ENCODE assay signal across 1 fruit fly cellular context in the genomic region with DNA sequence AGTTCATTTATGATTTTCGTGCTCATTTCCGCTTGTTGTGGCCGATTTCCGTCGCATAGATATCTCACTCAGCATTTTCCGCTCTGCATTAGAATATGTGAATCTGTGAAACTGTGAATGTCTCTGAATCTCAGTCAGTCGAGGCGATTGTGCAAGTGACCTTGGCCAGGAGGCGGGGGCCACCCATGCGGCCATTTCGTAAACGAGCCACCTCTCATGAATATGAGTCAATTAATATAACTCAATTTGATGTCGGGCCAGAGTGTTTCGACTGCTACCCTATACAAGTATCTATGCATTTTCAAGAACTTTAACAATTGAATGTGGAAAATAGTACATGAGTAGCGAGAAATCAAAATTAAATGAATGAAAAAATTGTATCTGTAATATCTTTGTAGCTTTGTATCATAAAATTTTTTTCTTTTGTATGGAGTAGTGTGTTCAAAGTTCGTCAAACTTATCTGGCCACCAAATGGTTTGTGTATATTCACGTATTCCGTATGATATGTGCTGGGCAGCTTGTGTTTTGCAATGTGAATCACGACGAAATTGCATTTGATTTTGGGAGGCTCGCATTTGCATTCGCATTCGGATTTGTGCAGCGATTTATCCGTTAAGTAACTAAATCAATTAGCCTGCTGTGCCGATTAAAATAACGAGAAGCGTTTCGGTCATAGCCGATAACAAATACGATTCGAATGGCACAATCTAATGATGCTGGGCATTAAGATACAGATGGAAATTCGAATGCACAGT.
TF ChIP-seq lines count a peak whose summit lies in the region.

Gene CG12730, plus strand, starts transcription at position 706 of the 756 bp plus-strand sequence.

TF ChIP-seq in whole organism, embryonic, 481 proteins besides CTCF, POLR2A, EP300 and RAD21 (continued from another document):
- no peak for TF ChIP-seq hkb (optimal IDR thresholded peaks at IDR 0.05; lab: Kevin White, UChicago)
- TF ChIP-seq hkb (GFP tag; IDR thresholded peaks at IDR 0.05; lab: Robert Waterston, UW): peak; percentile 53
- peak; percentile 52; the same call in 1 of the 2 replicates for TF ChIP-seq HLH3B (GFP tag; IDR thresholded peaks at IDR 0.05; lab: Robert Waterston, UW)
- peak; percentile 59 for TF ChIP-seq dmrt99B (tag; optimal IDR thresholded peaks at IDR 0.05; lab: Kevin White, UChicago)
- peak in 1 of 2 experiments; percentile 46 for TF ChIP-seq Hr51 (GFP tag; optimal IDR thresholded peaks at IDR 0.05; lab: Kevin White, UChicago)
- TF ChIP-seq CG9932 (GFP tag; IDR thresholded peaks at IDR 0.05; lab: Robert Waterston, UW): no peak
- no peak for TF ChIP-seq CG15073 (GFP tag; optimal IDR thresholded peaks at IDR 0.05; lab: Kevin White, UChicago)
- peak; percentile 78 for TF ChIP-seq D19A (tag; optimal IDR thresholded peaks at IDR 0.05; lab: Kevin White, UChicago)
- peak; percentile 17 for TF ChIP-seq sisA (GFP tag; IDR thresholded peaks at IDR 0.05; lab: Robert Waterston, UW)
- TF ChIP-seq sens (GFP tag; lab: Kevin White, UChicago): peak; percentile 80
- TF ChIP-seq Ptx1 (GFP tag; IDR thresholded peaks at IDR 0.05; lab: Robert Waterston, UW): peak; percentile 60
- peak; percentile 41; the same call in 1 of the 2 replicates for TF ChIP-seq lmd (GFP tag; IDR thresholded peaks at IDR 0.05; lab: Robert Waterston, UW)
- peak; percentile 45; the same call in 1 of the 2 replicates for TF ChIP-seq CG6689 (GFP tag; IDR thresholded peaks at IDR 0.05; lab: Robert Waterston, UW)
- peak; percentile 56; the same call in 2 of the 3 replicates for TF ChIP-seq tgo (GFP tag; IDR thresholded peaks at IDR 0.05; lab: Robert Waterston, UW)
- TF ChIP-seq CG8281 (tag; optimal IDR thresholded peaks at IDR 0.05; lab: Kevin White, UChicago): peak; percentile 26
- peak; percentile 76 for TF ChIP-seq row (GFP tag; IDR thresholded peaks at IDR 0.05; lab: Robert Waterston, UW)
- no peak for TF ChIP-seq Atf-2 (GFP tag; optimal IDR thresholded peaks at IDR 0.05; lab: Kevin White, UChicago)
- no peak for TF ChIP-seq Doc3 (GFP tag; IDR thresholded peaks at IDR 0.05; lab: Robert Waterston, UW; ENCODE audit: partially characterized antibody)
- no peak for TF ChIP-seq Hr78 (GFP tag; optimal IDR thresholded peaks at IDR 0.05; lab: Kevin White, UChicago)
- TF ChIP-seq Mad (GFP tag; optimal IDR thresholded peaks at IDR 0.05; lab: Kevin White, UChicago): no peak
- TF ChIP-seq Mrtf (GFP tag; IDR thresholded peaks at IDR 0.05; lab: Robert Waterston, UW): peak; percentile 27; the same call in 1 of the 3 replicates
- peak; percentile 4 for TF ChIP-seq Oli (tag; optimal IDR thresholded peaks at IDR 0.05; lab: Kevin White, UChicago)
- TF ChIP-seq seq (GFP tag; IDR thresholded peaks at IDR 0.05; lab: Robert Waterston, UW): 0 out of 2 replicates have a peak, but pooled peaks have one; percentile 39
- peak; percentile 33 for TF ChIP-seq pum (GFP tag; optimal IDR thresholded peaks at IDR 0.05; lab: Kevin White, UChicago)
- TF ChIP-seq Xrp1 (GFP tag; IDR thresholded peaks at IDR 0.05; lab: Robert Waterston, UW): 0 out of 2 replicates have a peak, but pooled peaks have one; percentile 12
- TF ChIP-seq CG14441 (GFP tag; IDR thresholded peaks at IDR 0.05; lab: Robert Waterston, UW): peak; percentile 64
- peak; percentile 44; the same call in 1 of the 2 replicates for TF ChIP-seq H2.0 (GFP tag; IDR thresholded peaks at IDR 0.05; lab: Robert Waterston, UW)
- TF ChIP-seq jumu (GFP tag; optimal IDR thresholded peaks at IDR 0.05; lab: Kevin White, UChicago): peak; percentile 23
- TF ChIP-seq dpn (GFP tag; optimal IDR thresholded peaks at IDR 0.05; lab: Kevin White, UChicago): peak in 1 of 2 experiments; percentile 23
- TF ChIP-seq Rfx (GFP tag; IDR thresholded peaks at IDR 0.05; lab: Robert Waterston, UW): peak; percentile 63
- no peak for TF ChIP-seq Scr (GFP tag; IDR thresholded peaks at IDR 0.05; lab: Robert Waterston, UW; ENCODE audit: partially characterized antibody)
- no peak for TF ChIP-seq sd (tag; optimal IDR thresholded peaks at IDR 0.05; lab: Kevin White, UChicago)
- TF ChIP-seq CG5953 (GFP tag; IDR thresholded peaks at IDR 0.05; lab: Robert Waterston, UW): 0 out of 2 replicates have a peak, but pooled peaks have one; percentile 29
- TF ChIP-seq Oaz (GFP tag; IDR thresholded peaks at IDR 0.05; lab: Robert Waterston, UW): 0 out of 2 replicates have a peak, but pooled peaks have one; percentile 27
- 0 out of 3 replicates have a peak, but pooled peaks have one; percentile 39 for TF ChIP-seq CG11093 (GFP tag; IDR thresholded peaks at IDR 0.05; lab: Robert Waterston, UW)
- peak; percentile 50 for TF ChIP-seq Med (GFP tag; lab: Kevin White, UChicago)
- TF ChIP-seq CG11695 (GFP tag; IDR thresholded peaks at IDR 0.05; lab: Robert Waterston, UW): peak; percentile 35; the same call in 1 of the 3 replicates
- no peak for TF ChIP-seq wdn (GFP tag; IDR thresholded peaks at IDR 0.05; lab: Robert Waterston, UW)
- TF ChIP-seq CG6813 (GFP tag; optimal IDR thresholded peaks at IDR 0.05; lab: Kevin White, UChicago): no peak
- TF ChIP-seq en (GFP tag; optimal IDR thresholded peaks at IDR 0.05; lab: Kevin White, UChicago): peak; percentile 21
- TF ChIP-seq pita (GFP tag; optimal IDR thresholded peaks at IDR 0.05; lab: Kevin White, UChicago): no peak
- TF ChIP-seq stc (GFP tag; IDR thresholded peaks at IDR 0.05; lab: Robert Waterston, UW): peak; percentile 35; the same call in 1 of the 2 replicates
- 0 out of 4 replicates have a peak, but pooled peaks have one; percentile 22 for TF ChIP-seq chinmo (GFP tag; IDR thresholded peaks at IDR 0.05; lab: Robert Waterston, UW; ENCODE audit: partially characterized antibody)
- peak; percentile 73; the same call in 2 of the 3 replicates for TF ChIP-seq dysf (GFP tag; IDR thresholded peaks at IDR 0.05; lab: Robert Waterston, UW)
- 0 out of 4 replicates have a peak, but pooled peaks have one; percentile 8 for TF ChIP-seq Gug (GFP tag; IDR thresholded peaks at IDR 0.05; lab: Robert Waterston, UW)
- peak; percentile 62 for TF ChIP-seq Ada2b (GFP tag; IDR thresholded peaks at IDR 0.05; lab: Robert Waterston, UW)
- no peak for TF ChIP-seq CG3281 (GFP tag; optimal IDR thresholded peaks at IDR 0.05; lab: Kevin White, UChicago)
- peak; percentile 28; the same call in 1 of the 2 replicates for TF ChIP-seq ap (GFP tag; IDR thresholded peaks at IDR 0.05; lab: Robert Waterston, UW)
- peak; percentile 43; the same call in 1 of the 2 replicates for TF ChIP-seq sob (GFP tag; IDR thresholded peaks at IDR 0.05; lab: Robert Waterston, UW)
- TF ChIP-seq CG4730 (GFP tag; IDR thresholded peaks at IDR 0.05; lab: Robert Waterston, UW): peak; percentile 46; the same call in 1 of the 2 replicates
- peak; percentile 28 for TF ChIP-seq gem (tag; optimal IDR thresholded peaks at IDR 0.05; lab: Kevin White, UChicago)
- 0 out of 2 replicates have a peak, but pooled peaks have one; percentile 42 for TF ChIP-seq CG11247 (GFP tag; IDR thresholded peaks at IDR 0.05; lab: Robert Waterston, UW)
- TF ChIP-seq phol (tag; optimal IDR thresholded peaks at IDR 0.05; lab: Kevin White, UChicago): no peak
- TF ChIP-seq mirr (GFP tag; optimal IDR thresholded peaks at IDR 0.05; lab: Kevin White, UChicago): no peak
- no peak for TF ChIP-seq prd (optimal IDR thresholded peaks at IDR 0.05; lab: Kevin White, UChicago)
- TF ChIP-seq prd (GFP tag; IDR thresholded peaks at IDR 0.05; lab: Robert Waterston, UW): peak; percentile 39; the same call in 1 of the 3 replicates
- no peak for TF ChIP-seq chn (GFP tag; optimal IDR thresholded peaks at IDR 0.05; lab: Kevin White, UChicago)
- no peak for TF ChIP-seq Mes4 (GFP tag; optimal IDR thresholded peaks at IDR 0.05; lab: Kevin White, UChicago)
- TF ChIP-seq z (GFP tag; IDR thresholded peaks at IDR 0.05; lab: Robert Waterston, UW): peak; percentile 84
- TF ChIP-seq knrl (GFP tag; IDR thresholded peaks at IDR 0.05; lab: Robert Waterston, UW; ENCODE audit: partially characterized antibody): no peak
- peak; percentile 36; the same call in 1 of the 2 replicates for TF ChIP-seq CG14014 (GFP tag; IDR thresholded peaks at IDR 0.05; lab: Robert Waterston, UW)
- peak; percentile 50 for TF ChIP-seq CG11504 (tag; optimal IDR thresholded peaks at IDR 0.05; lab: Kevin White, UChicago)
- peak; percentile 28; the same call in 1 of the 2 replicates for TF ChIP-seq CG10366 (GFP tag; IDR thresholded peaks at IDR 0.05; lab: Robert Waterston, UW)
- TF ChIP-seq Dref (GFP tag; IDR thresholded peaks at IDR 0.05; lab: Robert Waterston, UW): no peak
- no peak for TF ChIP-seq TFAM (GFP tag; optimal IDR thresholded peaks at IDR 0.05; lab: Kevin White, UChicago)
- peak; percentile 8 for TF ChIP-seq unpg (GFP tag; optimal IDR thresholded peaks at IDR 0.05; lab: Kevin White, UChicago)
- peak; percentile 52 for TF ChIP-seq slbo (GFP tag; IDR thresholded peaks at IDR 0.05; lab: Robert Waterston, UW)
- TF ChIP-seq ttk (GFP tag; IDR thresholded peaks at IDR 0.05; lab: Robert Waterston, UW): peak; percentile 38; the same call in 1 of the 2 replicates
- peak; percentile 24 for TF ChIP-seq lilli (GFP tag; optimal IDR thresholded peaks at IDR 0.05; lab: Kevin White, UChicago)
- 0 out of 2 replicates have a peak, but pooled peaks have one; percentile 16 for TF ChIP-seq CG3847 (GFP tag; IDR thresholded peaks at IDR 0.05; lab: Robert Waterston, UW)
- TF ChIP-seq pan (optimal IDR thresholded peaks at IDR 0.05; lab: Kevin White, UChicago): no peak
- peak in 1 of 2 experiments; percentile 59 for TF ChIP-seq pan (GFP tag; optimal IDR thresholded peaks at IDR 0.05 in 1 of 2, IDR thresholded peaks at IDR 0.05 in 1 of 2)
- TF ChIP-seq ci (GFP tag; IDR thresholded peaks at IDR 0.05; lab: Robert Waterston, UW): peak; percentile 41; the same call in 1 of the 3 replicates
- TF ChIP-seq CG10654 (GFP tag; optimal IDR thresholded peaks at IDR 0.05; lab: Kevin White, UChicago): no peak
- TF ChIP-seq Sox102F (GFP tag; optimal IDR thresholded peaks at IDR 0.05; lab: Kevin White, UChicago): peak; percentile 21
- TF ChIP-seq CG14050 (GFP tag; IDR thresholded peaks at IDR 0.05; lab: Robert Waterston, UW): peak; percentile 34; the same call in 1 of the 3 replicates
- peak; percentile 36 for TF ChIP-seq E2f1 (GFP tag; IDR thresholded peaks at IDR 0.05; lab: Robert Waterston, UW)
- 0 out of 3 replicates have a peak, but pooled peaks have one; percentile 34 for TF ChIP-seq CG3726 (GFP tag; IDR thresholded peaks at IDR 0.05; lab: Robert Waterston, UW)
- peak; percentile 10 for TF ChIP-seq CG15269 (tag; optimal IDR thresholded peaks at IDR 0.05; lab: Kevin White, UChicago)
- peak; percentile 26; the same call in 1 of the 3 replicates for TF ChIP-seq ase (GFP tag; IDR thresholded peaks at IDR 0.05; lab: Robert Waterston, UW)
- peak; percentile 17; the same call in 1 of the 2 replicates for TF ChIP-seq CG32532 (GFP tag; IDR thresholded peaks at IDR 0.05; lab: Robert Waterston, UW)
TF ChIP-seq in whole organism, embryonic: peak in this region for 69.
